Fruit fly (Drosophila melanogaster) whole organism, embryonic: ENCODE data around the gene CG5644.

Experiments used
- B-H1 ChIP-seq: fragments of 200-800 bp; sonication (Bioruptor generic); IDR thresholded peaks from 3 replicates; pipeline ENCODE4 v1.3.6; 2022; ENCODE audit warnings: missing biosample characterization, missing genetic modification characterization
- Bgb ChIP-seq: fragments of 200-800 bp; sonication (Bioruptor generic); IDR thresholded peaks from 2 replicates; pipeline ENCODE4 v1.3.6; 2022; ENCODE audit warnings: missing biosample characterization, missing genetic modification characterization; ENCODE audit not compliant: partially characterized antibody
- CG12071 ChIP-seq: fragments of 200-800 bp; sonication (Bioruptor generic); optimal IDR thresholded peaks from 3 replicates; lab custom pipeline; 2018; ENCODE audit warnings: missing biosample characterization, mild to moderate bottlenecking, missing genetic modification characterization
- CG12104 ChIP-seq: fragments of 200-800 bp; sonication (Bioruptor generic); optimal IDR thresholded peaks from 3 replicates; lab custom pipeline; 2016; ENCODE audit warnings: missing biosample characterization, missing genetic modification characterization
- CG12391 ChIP-seq: fragments of 200-800 bp; sonication (Bioruptor generic); optimal IDR thresholded peaks from 3 replicates; lab custom pipeline; 2018; ENCODE audit warnings: missing biosample characterization, mild to moderate bottlenecking, missing genetic modification characterization, moderate library complexity
- CG14014 ChIP-seq: fragments of 200-800 bp; sonication (Bioruptor generic); IDR thresholded peaks from 2 replicates; pipeline ENCODE4 v1.3.6; 2022; ENCODE audit warnings: missing biosample characterization, missing genetic modification characterization
- CG1647 ChIP-seq: fragments of 200-800 bp; sonication (Bioruptor generic); optimal IDR thresholded peaks from 3 replicates; lab custom pipeline; 2016; ENCODE audit warnings: missing biosample characterization, missing genetic modification characterization
- CG18599 ChIP-seq: fragments of 200-800 bp; sonication (Bioruptor generic); optimal IDR thresholded peaks from 3 replicates; lab custom pipeline; 2017; ENCODE audit warnings: missing biosample characterization, missing genetic modification characterization, mild to moderate bottlenecking, moderate library complexity, missing genetic modification reagents
- CG18619 ChIP-seq: fragments of 200-800 bp; sonication (Bioruptor generic); optimal IDR thresholded peaks from 3 replicates; lab custom pipeline; 2017; ENCODE audit warnings: missing biosample characterization, mild to moderate bottlenecking, missing genetic modification characterization
- CG30431 ChIP-seq: fragments of 200-800 bp; sonication (Bioruptor generic); optimal IDR thresholded peaks from 2 replicates; lab custom pipeline; 2017; ENCODE audit warnings: missing biosample characterization, missing genetic modification characterization
- CG33213 ChIP-seq: fragments of 200-800 bp; sonication (Bioruptor generic); optimal IDR thresholded peaks from 3 replicates; lab custom pipeline; 2016; ENCODE audit warnings: missing biosample characterization, missing genetic modification characterization
- CG3847 ChIP-seq: fragments of 200-800 bp; sonication (Bioruptor generic); IDR thresholded peaks from 2 replicates; pipeline ENCODE4 v1.3.6; 2022; ENCODE audit warnings: missing biosample characterization, missing genetic modification characterization
- CG4424 ChIP-seq: fragments of 200-800 bp; sonication (Bioruptor generic); optimal IDR thresholded peaks from 3 replicates; lab custom pipeline; 2016; ENCODE audit warnings: missing biosample characterization, missing genetic modification characterization
- CG4854 ChIP-seq: fragments of 200-800 bp; sonication (Bioruptor generic); optimal IDR thresholded peaks from 2 replicates; lab custom pipeline; 2016; ENCODE audit warnings: missing biosample characterization, missing genetic modification characterization, inconsistent platforms
- CG6765 ChIP-seq: fragments of 200-800 bp; sonication (Bioruptor generic); optimal IDR thresholded peaks from 3 replicates; lab custom pipeline; 2017; ENCODE audit warnings: missing biosample characterization, mild to moderate bottlenecking, missing genetic modification characterization
- CG8290 ChIP-seq, 3 experiments: fragments of 200-800 bp; sonication (Bioruptor generic); optimal IDR thresholded peaks; 2 replicates each; lab custom pipeline; 2016 to 2019; ENCODE audit warnings: missing biosample characterization in 3 of 3, missing genetic modification characterization in 3 of 3, mild to moderate bottlenecking in 2 of 3, moderate library complexity in 1 of 3
- CG8924 ChIP-seq: fragments of 200-800 bp; optimal IDR thresholded peaks from 3 replicates; lab custom pipeline; 2019; ENCODE audit warnings: missing biosample characterization, mild to moderate bottlenecking, missing genetic modification characterization, moderate library complexity
- CTCF ChIP-seq: fragments of 200-800 bp; sonication (Bioruptor generic); optimal IDR thresholded peaks from 2 replicates; lab custom pipeline; 2017; ENCODE audit warnings: missing biosample characterization, mild to moderate bottlenecking, missing genetic modification characterization, moderate library complexity
- Camta ChIP-seq: fragments of 200-800 bp; sonication (Bioruptor generic); optimal IDR thresholded peaks from 2 replicates; lab custom pipeline; 2016; ENCODE audit warnings: missing biosample characterization, missing genetic modification characterization
- Chrac-16 ChIP-seq: fragments of 200-800 bp; sonication (Bioruptor generic); optimal IDR thresholded peaks from 3 replicates; lab custom pipeline; 2016; ENCODE audit warnings: missing biosample characterization, missing genetic modification characterization
- Dp ChIP-seq: fragments of 200-800 bp; sonication (Bioruptor generic); optimal IDR thresholded peaks from 2 replicates; lab custom pipeline; 2018; ENCODE audit warnings: missing biosample characterization, mild to moderate bottlenecking, missing genetic modification characterization, moderate library complexity
- E2f2 ChIP-seq: fragments of 200-800 bp; sonication (Bioruptor generic); IDR thresholded peaks from 2 replicates; pipeline ENCODE4 v1.3.6; 2022; ENCODE audit warnings: missing biosample characterization, missing genetic modification characterization
- Elba2 ChIP-seq: fragments of 200-800 bp; sonication (Bioruptor generic); optimal IDR thresholded peaks from 3 replicates; lab custom pipeline; 2016; ENCODE audit warnings: missing biosample characterization, missing genetic modification characterization
- HHEX ChIP-seq: fragments of 200-800 bp; sonication (Bioruptor generic); optimal IDR thresholded peaks from 3 replicates; lab custom pipeline; 2017; ENCODE audit warnings: missing biosample characterization, mild to moderate bottlenecking, missing genetic modification characterization, missing genetic modification reagents
- HLH54F ChIP-seq: fragments of 200-800 bp; sonication (Bioruptor generic); optimal IDR thresholded peaks from 3 replicates; lab custom pipeline; 2016; ENCODE audit warnings: missing biosample characterization, missing genetic modification characterization
- Nf-YB ChIP-seq: fragments of 200-800 bp; sonication (Bioruptor generic); optimal IDR thresholded peaks from 3 replicates; lab custom pipeline; 2019; ENCODE audit warnings: missing biosample characterization, mild to moderate bottlenecking, missing genetic modification characterization, moderate library complexity
- Rfx ChIP-seq: fragments of 200-800 bp; sonication (Bioruptor generic); IDR thresholded peaks from 2 replicates; pipeline ENCODE4 v1.3.6; 2022; ENCODE audit warnings: missing biosample characterization, missing genetic modification characterization
- Sox102F ChIP-seq: fragments of 200-800 bp; sonication (Bioruptor generic); optimal IDR thresholded peaks from 2 replicates; lab custom pipeline; 2018; ENCODE audit warnings: missing biosample characterization, mild to moderate bottlenecking, missing genetic modification characterization, moderate library complexity
- Spps ChIP-seq: fragments of 200-800 bp; sonication (Bioruptor generic); optimal IDR thresholded peaks from 2 replicates; lab custom pipeline; 2018; ENCODE audit warnings: missing biosample characterization, mild to moderate bottlenecking, missing genetic modification characterization
- Vsx1 ChIP-seq: fragments of 200-800 bp; sonication (Bioruptor generic); optimal IDR thresholded peaks from 2 replicates; lab custom pipeline; 2017; ENCODE audit warnings: missing biosample characterization, mild to moderate bottlenecking, missing genetic modification characterization, missing genetic modification reagents
- bab2 ChIP-seq: fragments of 200-800 bp; sonication (Bioruptor generic); optimal IDR thresholded peaks from 2 replicates; lab custom pipeline; 2016; ENCODE audit warnings: missing biosample characterization, missing genetic modification characterization
- cas ChIP-seq: fragments of 200-800 bp; sonication (Bioruptor generic); IDR thresholded peaks from 2 replicates; pipeline ENCODE4 v1.3.6; 2022; ENCODE audit warnings: missing biosample characterization, missing genetic modification characterization
- ci ChIP-seq: fragments of 200-800 bp; sonication (Bioruptor generic); IDR thresholded peaks from 3 replicates; pipeline ENCODE4 v1.3.6; 2022; ENCODE audit warnings: missing biosample characterization, missing genetic modification characterization
- croc ChIP-seq: fragments of 200-800 bp; sonication (Bioruptor generic); conservative IDR thresholded peaks from 3 replicates; pipeline ENCODE4 v1.3.6; 2022; ENCODE audit warnings: missing biosample characterization, missing genetic modification characterization
- disco-r ChIP-seq: fragments of 200-800 bp; sonication (Bioruptor generic); optimal IDR thresholded peaks from 2 replicates; lab custom pipeline; 2016; ENCODE audit warnings: missing biosample characterization, missing genetic modification characterization
- ewg ChIP-seq: fragments of 200-800 bp; sonication (Bioruptor generic); optimal IDR thresholded peaks from 3 replicates; lab custom pipeline; 2017; ENCODE audit warnings: mild to moderate bottlenecking, missing biosample characterization, missing genetic modification reagents, missing genetic modification characterization
- gcm2 ChIP-seq: fragments of 200-800 bp; sonication (Bioruptor generic); optimal IDR thresholded peaks from 2 replicates; lab custom pipeline; 2016; ENCODE audit warnings: missing biosample characterization, missing genetic modification characterization
- grau ChIP-seq: fragments of 200-800 bp; optimal IDR thresholded peaks from 3 replicates; lab custom pipeline; 2019; ENCODE audit warnings: missing biosample characterization, mild to moderate bottlenecking, missing genetic modification characterization, moderate library complexity
- grn ChIP-seq: fragments of 200-800 bp; sonication (Bioruptor generic); optimal IDR thresholded peaks from 3 replicates; lab custom pipeline; 2017; ENCODE audit warnings: missing biosample characterization, missing genetic modification characterization
- gsb-n ChIP-seq: fragments of 200-800 bp; sonication (Bioruptor generic); optimal IDR thresholded peaks from 3 replicates; lab custom pipeline; 2018; ENCODE audit warnings: missing biosample characterization, mild to moderate bottlenecking, missing genetic modification characterization
- hkb ChIP-seq, 2 experiments: fragments of 200-800 bp in 1 of 2; fragments of >200 bp in 1 of 2; sonication (Bioruptor generic) in 1 of 2; IDR thresholded peaks in 1 of 2; optimal IDR thresholded peaks in 1 of 2; 2 replicates each; pipeline versions ENCODE4 v1.3.6 to Lab custom; 2017 to 2022; ENCODE audit warnings: missing biosample characterization in 1 of 2, missing genetic modification characterization in 1 of 2
- kah ChIP-seq: fragments of 200-800 bp; sonication (Bioruptor generic); optimal IDR thresholded peaks from 2 replicates; lab custom pipeline; 2018; ENCODE audit warnings: missing biosample characterization, mild to moderate bottlenecking, missing genetic modification characterization
- kay ChIP-seq: fragments of 200-800 bp; sonication (Bioruptor generic); optimal IDR thresholded peaks from 2 replicates; lab custom pipeline; 2016; ENCODE audit warnings: missing biosample characterization, missing genetic modification characterization
- mam ChIP-seq: fragments of 200-800 bp; sonication (Bioruptor generic); optimal IDR thresholded peaks from 3 replicates; lab custom pipeline; 2016; ENCODE audit warnings: missing biosample characterization, missing genetic modification characterization
- nau ChIP-seq: fragments of 200-800 bp; sonication (Bioruptor generic); optimal IDR thresholded peaks from 3 replicates; lab custom pipeline; 2017; ENCODE audit warnings: missing biosample characterization, mild to moderate bottlenecking, missing genetic modification characterization, missing genetic modification reagents
- phol ChIP-seq: fragments of 200-800 bp; sonication (Bioruptor generic); optimal IDR thresholded peaks from 3 replicates; lab custom pipeline; 2018; ENCODE audit warnings: missing biosample characterization, mild to moderate bottlenecking, missing genetic modification characterization, moderate library complexity
- row ChIP-seq: fragments of 200-800 bp; sonication (Bioruptor generic); IDR thresholded peaks from 3 replicates; pipeline ENCODE4 v1.3.6; 2022; ENCODE audit warnings: missing biosample characterization, missing genetic modification characterization
- sc ChIP-seq, 3 experiments: fragments of >200 bp in 2 of 3; fragments of 200-800 bp in 1 of 3; sonication (Bioruptor generic) in 1 of 3; optimal IDR thresholded peaks; 2 replicates in 2 of 3; 3 replicates in 1 of 3; lab custom pipeline; 2017; ENCODE audit warnings: mild to moderate bottlenecking in 1 of 3, missing biosample characterization in 1 of 3, missing genetic modification characterization in 1 of 3, missing genetic modification reagents in 1 of 3
- stc ChIP-seq: fragments of 200-800 bp; sonication (Bioruptor generic); IDR thresholded peaks from 2 replicates; pipeline ENCODE4 v1.3.6; 2022; ENCODE audit warnings: missing biosample characterization, missing genetic modification characterization
- z ChIP-seq: fragments of 200-800 bp; sonication (Bioruptor generic); IDR thresholded peaks from 3 replicates; pipeline ENCODE4 v1.3.6; 2022; ENCODE audit warnings: missing biosample characterization, missing genetic modification characterization

The CG5644 gene

DNA sequence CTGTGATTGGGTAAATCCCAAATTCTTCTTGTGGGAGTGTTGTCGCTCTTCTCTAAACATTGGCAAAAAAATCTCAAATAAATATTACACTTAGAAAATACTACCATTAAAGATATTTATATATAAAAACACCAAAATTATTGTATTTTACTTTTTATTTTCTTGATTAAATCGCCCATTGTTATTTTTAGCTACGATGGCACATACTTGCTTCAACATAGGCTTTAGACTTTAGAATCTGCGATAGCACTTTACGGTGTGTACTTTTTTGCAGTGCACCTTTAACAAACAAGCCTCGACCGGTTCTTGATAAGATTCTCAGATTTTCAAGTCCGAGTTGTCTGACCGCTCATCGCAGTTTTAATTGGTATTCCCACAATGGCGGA is 25.0 kb downstream of the CG5644 start, which contains the start of gene GNBP3 (continued):
- peak; percentile 59 for TF ChIP-seq bab2 (GFP tag; lab: Kevin White, UChicago)
- TF ChIP-seq CG3847 (GFP tag; lab: Robert Waterston, UW), result 0 out of 2 replicates have a peak, but pooled peaks have one; percentile 7
- no peak for TF ChIP-seq CG33213 (GFP tag; lab: Kevin White, UChicago)
- TF ChIP-seq grau (tag; lab: Kevin White, UChicago), result peak; percentile 63
- TF ChIP-seq CTCF, result peak; percentile 6
- no peak for TF ChIP-seq ewg
- TF ChIP-seq cas, result peak; percentile 19; the same call in 1 of the 2 replicates
- no peak for TF ChIP-seq z (GFP tag; lab: Robert Waterston, UW)
- peak; percentile 43; the same call in 1 of the 2 replicates for TF ChIP-seq stc
- peak; percentile 43 for TF ChIP-seq CG12391 (tag; lab: Kevin White, UChicago)
- TF ChIP-seq Camta (GFP tag; lab: Kevin White, UChicago), result peak; percentile 51
- TF ChIP-seq ci, result peak; percentile 39; the same call in 1 of the 3 replicates
- TF ChIP-seq gsb-n (tag; lab: Kevin White, UChicago), result peak; percentile 35
- peak; percentile 9 for TF ChIP-seq HLH54F (GFP tag; lab: Kevin White, UChicago)
- peak; percentile 25 for TF ChIP-seq Sox102F (GFP tag; lab: Kevin White, UChicago)
- TF ChIP-seq disco-r, result no peak
- peak; percentile 41 for TF ChIP-seq Vsx1 (GFP tag; lab: Kevin White, UChicago)
- no peak for TF ChIP-seq Dp (GFP tag; lab: Kevin White, UChicago)
- peak; percentile 51 for TF ChIP-seq Nf-YB (GFP tag; lab: Kevin White, UChicago)
- no peak for TF ChIP-seq hkb (optimal IDR thresholded peaks at IDR 0.05; lab: Kevin White, UChicago)
- peak; percentile 87 for TF ChIP-seq hkb (GFP tag; IDR thresholded peaks at IDR 0.05; lab: Robert Waterston, UW)
- TF ChIP-seq Spps (tag; lab: Kevin White, UChicago), result peak; percentile 71
- TF ChIP-seq Chrac-16 (GFP tag; lab: Kevin White, UChicago), result peak; percentile 22
- TF ChIP-seq CG30431 (GFP tag; lab: Kevin White, UChicago), result peak; percentile 3
- TF ChIP-seq CG18599, result peak; percentile 88
- peak; percentile 83 for TF ChIP-seq Rfx (GFP tag; lab: Robert Waterston, UW)
- no peak for TF ChIP-seq gcm2 (GFP tag; lab: Kevin White, UChicago)
- TF ChIP-seq kay (GFP tag; lab: Kevin White, UChicago), result peak; percentile 26
- TF ChIP-seq phol, result peak; percentile 39
- peak; percentile 25 for TF ChIP-seq CG4424 (GFP tag; lab: Kevin White, UChicago)
- no peak for TF ChIP-seq kah
- TF ChIP-seq Elba2, result no peak
- peak; percentile 22 for TF ChIP-seq CG12104
- TF ChIP-seq CG6765 (GFP tag; lab: Kevin White, UChicago), result peak; percentile 2
- peak; percentile 36 for TF ChIP-seq CG8924 (tag; lab: Kevin White, UChicago)
- TF ChIP-seq CG1647, result peak; percentile 33
- TF ChIP-seq CG4854 (GFP tag; lab: Kevin White, UChicago), result peak; percentile 67
- 0 out of 2 replicates have a peak, but pooled peaks have one; percentile 8 for TF ChIP-seq E2f2
- peak; percentile 77 for TF ChIP-seq HHEX (GFP tag; lab: Kevin White, UChicago)
- no peak for TF ChIP-seq Bgb
- TF ChIP-seq nau (GFP tag; lab: Kevin White, UChicago), result no peak
- TF ChIP-seq CG12071 (GFP tag; lab: Kevin White, UChicago), result peak; percentile 63
- TF ChIP-seq B-H1 (GFP tag; lab: Robert Waterston, UW), result no peak; the same call in 2 of the 3 replicates
- peak; percentile 63 for TF ChIP-seq CG8290 (GFP tag; optimal IDR thresholded peaks at IDR 0.05; lab: Kevin White, UChicago)
- no peak for TF ChIP-seq CG8290 (tag; optimal IDR thresholded peaks at IDR 0.05; lab: Kevin White, UChicago)
- no peak for TF ChIP-seq grn (GFP tag; lab: Kevin White, UChicago)
- no peak for TF ChIP-seq sc (optimal IDR thresholded peaks at IDR 0.05; lab: Kevin White, UChicago)
- peak; percentile 7 for TF ChIP-seq sc (GFP tag; optimal IDR thresholded peaks at IDR 0.05; lab: Kevin White, UChicago)
- TF ChIP-seq CG18619, result peak; percentile 43
- peak; percentile 58; the same call in 2 of the 3 replicates for TF ChIP-seq row
- TF ChIP-seq croc (GFP tag; lab: Robert Waterston, UW), result peak; percentile 65
- TF ChIP-seq mam (GFP tag; lab: Kevin White, UChicago), result peak; percentile 55
- TF ChIP-seq CG14014 (GFP tag; lab: Robert Waterston, UW), result peak; percentile 57; the same call in 1 of the 2 replicates
